Fruit fly (Drosophila melanogaster) Kc167 (cell line): ENCODE data around the gene CG31097.

Source experiments
- Myc ChIP-seq: fragments of >200 bp; optimal IDR thresholded peaks from 2 replicates; lab custom pipeline; 2017; ENCODE audit warnings: missing external identifiers
- Sin3A ChIP-seq: fragments of >200 bp; optimal IDR thresholded peaks from 2 replicates; lab custom pipeline; 2018; ENCODE audit warnings: missing external identifiers
- h ChIP-seq: fragments of >200 bp; optimal IDR thresholded peaks from 3 replicates; lab custom pipeline; 2018; ENCODE audit warnings: missing external identifiers
- insv ChIP-seq: fragments of >200 bp; optimal IDR thresholded peaks from 3 replicates; lab custom pipeline; 2018; ENCODE audit warnings: missing external identifiers
- psq ChIP-seq: fragments of >200 bp; optimal IDR thresholded peaks from 2 replicates; lab custom pipeline; 2017; ENCODE audit warnings: missing external identifiers
- ttk ChIP-seq: sonication (Bioruptor generic); optimal IDR thresholded peaks from 2 replicates; lab custom pipeline; 2017; ENCODE audit warnings: missing external identifiers

CG31097 gene

DNA sequence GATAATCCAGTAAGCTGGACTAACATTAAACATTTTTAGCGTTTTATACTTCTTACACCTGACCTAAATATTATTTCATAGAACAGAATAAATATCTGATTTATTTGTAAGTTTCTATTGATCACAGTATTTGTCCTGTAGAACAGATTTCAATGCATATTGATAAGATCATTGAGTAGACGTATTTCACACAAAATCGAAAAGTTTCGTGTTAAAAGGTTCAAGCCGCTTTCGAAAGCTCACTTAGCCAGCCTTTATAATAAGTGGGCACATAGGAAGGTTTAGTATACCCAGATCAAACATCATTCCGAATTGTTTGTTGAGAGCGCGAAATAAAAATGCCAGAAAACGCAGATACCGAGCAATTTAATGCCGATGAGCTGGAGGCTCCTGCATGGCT is 8.0 kb downstream of the CG31097 start, which contains the start of gene CG11893:
Gene CG11893 (plus strand): TSS at position 301 of the 400 bp plus-strand sequence.
- TF ChIP-seq insv (lab: Kevin White, UChicago) (no peak), Sin3A (lab: Kevin White, UChicago) (no peak), ttk (no peak), h (lab: Kevin White, UChicago) (no peak)

- TF ChIP-seq Sin3A (lab: Kevin White, UChicago), result no peak
- no peak for TF ChIP-seq psq (lab: Kevin White, UChicago)
Observed at dm6 chr3R:25287128-25287527, 10.4 kb downstream of the CG31097 start, which contains the start of gene CG13658. Gene CG13658, plus strand, starts transcription at chr3R:25287474.

- no peak for TF ChIP-seq ttk
Observed at dm6 chr3R:25285173-25285572, 12.4 kb downstream of the CG31097 start, which contains the start of gene CG31104. Gene CG31104, plus strand, starts transcription at chr3R:25285473.

DNA sequence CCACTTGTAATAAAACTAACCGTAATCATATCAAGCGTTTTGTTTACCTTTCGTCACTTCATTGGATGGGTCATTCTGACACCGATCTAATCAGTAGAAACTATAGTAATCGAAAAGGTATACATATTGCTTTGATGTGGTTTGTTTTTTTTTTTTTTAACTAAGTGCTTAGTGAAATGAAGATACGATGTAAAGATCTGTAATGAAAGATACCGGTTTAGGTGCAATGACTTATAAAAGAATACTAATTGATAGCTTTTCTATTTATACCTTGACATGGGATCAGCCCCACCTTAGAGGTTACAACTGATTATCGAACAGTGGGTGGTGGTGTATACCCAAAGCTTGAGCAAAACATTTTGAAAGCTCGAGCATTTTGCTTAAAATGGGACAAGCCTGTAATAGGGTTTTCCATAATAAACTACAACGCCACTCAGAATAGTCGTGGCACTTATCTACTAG is 14.3 kb downstream of the CG31097 start, which contains the start of gene CG31300:
Gene CG31300 (plus strand): TSS at position 412 of the 462 bp plus-strand sequence.
- TF ChIP-seq Sin3A (lab: Kevin White, UChicago) (no peak), ttk (no peak), h (lab: Kevin White, UChicago) (no peak), Myc (lab: Kevin White, UChicago) (no peak), psq (lab: Kevin White, UChicago) (no peak), insv (lab: Kevin White, UChicago) (no peak)

dm6 chr3R:25281165-25281564 is 16.4 kb downstream of the CG31097 start, which contains the start of gene CG11892:
Gene CG11892, plus strand, starts transcription at chr3R:25281548.
- TF ChIP-seq psq (lab: Kevin White, UChicago) (no peak), Sin3A (lab: Kevin White, UChicago) (no peak), ttk (no peak), insv (lab: Kevin White, UChicago) (no peak), h (lab: Kevin White, UChicago) (no peak), Myc (lab: Kevin White, UChicago) (no peak)

DNA sequence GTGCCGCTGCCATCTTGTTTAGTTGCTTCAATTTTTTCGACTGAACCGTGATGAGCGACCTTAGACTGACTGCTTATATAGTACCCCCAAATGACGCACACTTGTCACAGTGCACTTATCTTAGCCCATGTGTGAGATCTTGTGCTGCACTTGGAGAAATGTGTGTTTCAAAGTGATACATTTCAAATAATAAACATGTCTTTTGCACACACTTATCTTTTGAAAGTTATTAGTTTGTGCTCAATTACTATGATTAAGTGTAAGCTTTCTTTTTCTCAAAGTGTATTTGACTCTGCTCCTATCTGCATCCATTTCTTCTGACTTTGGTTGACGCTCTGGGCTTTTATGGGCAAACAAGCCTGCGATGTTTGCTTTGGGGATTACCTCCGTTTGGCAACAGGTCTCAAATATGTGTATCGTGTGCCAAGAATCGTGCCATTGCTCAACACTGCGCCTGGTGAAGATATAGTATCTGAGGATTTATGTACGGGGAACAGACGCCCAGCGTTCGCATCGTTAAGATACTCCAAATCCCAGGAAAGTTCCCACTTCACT is 17.7 kb downstream of the CG31097 start, which contains the start of gene CG10514:
Gene CG10514 (minus strand): TSS at position 51 of the 555 bp plus-strand sequence.
- TF ChIP-seq Sin3A (lab: Kevin White, UChicago) (no peak), h (lab: Kevin White, UChicago) (no peak), psq (lab: Kevin White, UChicago) (no peak), insv (lab: Kevin White, UChicago) (no peak), Myc (lab: Kevin White, UChicago) (no peak), ttk (no peak)

- no peak for TF ChIP-seq psq (lab: Kevin White, UChicago)
- TF ChIP-seq Myc (lab: Kevin White, UChicago), result no peak
Observed at dm6 chr3R:25277112-25277511, 20.5 kb downstream of the CG31097 start, which contains the start of gene CG10513. Gene CG10513, minus strand, starts transcription at chr3R:25277212.

DNA sequence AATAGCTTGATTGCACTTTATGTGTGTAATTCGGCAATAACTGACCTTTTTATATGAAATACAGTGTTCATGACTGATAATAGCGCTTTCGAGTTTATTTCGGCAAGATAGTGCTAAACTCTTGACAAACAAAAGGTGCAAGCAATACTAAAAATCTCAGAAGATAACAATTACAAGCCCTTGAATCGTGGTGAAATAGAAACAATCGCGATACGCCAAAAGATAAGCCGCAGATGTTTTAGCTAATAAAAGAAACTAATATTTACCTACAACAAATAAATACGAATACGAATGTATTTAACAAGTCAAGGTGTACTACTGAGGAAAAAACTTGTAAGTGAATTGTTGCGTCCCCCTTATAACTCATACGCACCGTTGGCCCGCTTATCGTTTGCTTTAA is 22.3 kb downstream of the CG31097 start:
- TF ChIP-seq psq (lab: Kevin White, UChicago), result no peak
- no peak for TF ChIP-seq Myc (lab: Kevin White, UChicago)
- no peak for TF ChIP-seq h (lab: Kevin White, UChicago)
- TF ChIP-seq insv (lab: Kevin White, UChicago), result no peak
- no peak for TF ChIP-seq ttk
- TF ChIP-seq Sin3A (lab: Kevin White, UChicago), result no peak

- no peak for TF ChIP-seq psq (lab: Kevin White, UChicago)
- no peak for TF ChIP-seq Myc (lab: Kevin White, UChicago)
- no peak for TF ChIP-seq h (lab: Kevin White, UChicago)
- TF ChIP-seq ttk, result no peak
- TF ChIP-seq insv (lab: Kevin White, UChicago), result no peak
- no peak for TF ChIP-seq Sin3A (lab: Kevin White, UChicago)
Observed at dm6 chr3R:25273537-25273936, 24.0 kb downstream of the CG31097 start, which contains the start of gene CG11878. Gene CG11878, plus strand, starts transcription at chr3R:25273837.

- TF ChIP-seq psq (lab: Kevin White, UChicago) (no peak), insv (lab: Kevin White, UChicago) (no peak), Myc (lab: Kevin White, UChicago) (no peak), h (lab: Kevin White, UChicago) (no peak), Sin3A (lab: Kevin White, UChicago) (no peak), ttk (no peak)
Observed at dm6 chr3R:25269909-25270308, 27.7 kb downstream of the CG31097 start, which contains the start of the genes CG11889 and CG11891. Gene CG11889, plus strand, starts transcription at chr3R:25270209. Gene CG11891, plus strand, starts transcription at chr3R:25270209.

DNA sequence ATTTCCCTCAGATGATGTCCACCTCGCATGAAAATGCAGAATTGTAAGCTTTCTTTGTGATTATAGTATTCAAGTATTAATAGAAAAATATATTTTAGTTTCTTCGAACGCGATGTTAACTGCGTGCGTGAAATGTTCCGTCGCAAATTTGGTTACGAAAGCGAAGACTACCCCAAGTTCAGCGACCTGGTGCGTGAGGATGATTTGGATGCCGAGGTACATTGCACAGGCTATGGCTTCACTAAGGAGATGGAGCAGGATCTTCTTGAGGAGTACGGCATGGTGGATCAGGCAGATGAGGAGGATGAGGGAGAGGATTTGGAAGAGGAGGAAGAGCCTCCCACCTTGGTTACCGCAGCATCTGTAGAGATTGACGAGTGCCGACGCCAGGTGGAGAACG is 30.8 kb downstream of the CG31097 start:
- TF ChIP-seq Myc (lab: Kevin White, UChicago) (no peak), ttk (no peak), insv (lab: Kevin White, UChicago) (no peak), h (lab: Kevin White, UChicago) (no peak), psq (lab: Kevin White, UChicago) (no peak), Sin3A (lab: Kevin White, UChicago) (no peak)

- TF ChIP-seq Sin3A (lab: Kevin White, UChicago) (no peak), h (lab: Kevin White, UChicago) (no peak), psq (lab: Kevin White, UChicago) (no peak), ttk (no peak), insv (lab: Kevin White, UChicago) (no peak), Myc (lab: Kevin White, UChicago) (no peak)
Observed at dm6 chr3R:25265589-25266201, 31.9 kb downstream of the CG31097 start, which contains the start of the genes GlnRS and RIOK2. Gene GlnRS, minus strand, starts transcription at chr3R:25265721. Gene RIOK2, plus strand, starts transcription at chr3R:25265844.
